Fruit fly (Drosophila melanogaster): Measurements from ENCODE around the gene Srp54.

DNA sequence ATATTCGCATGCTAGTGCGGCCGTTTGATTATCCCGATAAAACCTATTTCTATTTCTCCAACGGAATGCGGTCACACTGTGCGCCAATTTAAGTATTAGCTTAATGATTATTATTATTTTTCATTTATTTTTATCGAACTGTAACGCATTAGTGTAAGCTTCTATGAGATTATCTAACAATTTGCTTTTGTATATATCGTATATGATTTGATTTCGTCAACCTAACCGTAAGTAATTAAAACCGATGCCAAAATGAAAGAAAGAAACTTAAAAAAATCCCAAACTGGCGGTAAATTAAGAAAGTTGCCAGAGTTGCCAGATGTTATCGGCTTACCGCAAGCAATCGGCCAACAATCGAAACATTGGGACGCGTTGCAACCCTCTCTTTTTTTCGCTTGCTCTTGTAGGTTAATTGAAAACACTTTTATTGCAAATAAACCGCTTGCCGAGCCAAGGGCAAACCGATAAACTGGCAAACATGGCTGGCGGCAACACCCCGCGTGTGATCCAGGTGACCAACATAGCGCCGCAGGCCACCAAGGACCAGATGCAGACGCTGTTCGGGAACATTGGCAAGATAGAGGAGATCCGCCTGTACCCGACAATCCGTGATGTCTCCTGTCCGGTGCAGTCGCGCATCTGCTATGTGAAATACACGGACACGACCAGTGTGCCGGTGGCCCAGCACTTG lies at the start of gene Srp54, which contains the start of gene Etl1:
- no peak for TF ChIP-seq brk (GFP tag; optimal IDR thresholded peaks at IDR 0.05)
- TF ChIP-seq sv (GFP tag; optimal IDR thresholded peaks at IDR 0.05) = no peak
- TF ChIP-seq Vsx2 (GFP tag; optimal IDR thresholded peaks at IDR 0.05; ENCODE audit: partially characterized antibody) = no peak
- TF ChIP-seq usp (GFP tag; optimal IDR thresholded peaks at IDR 0.05) = no peak
- TF ChIP-seq Dif (GFP tag; optimal IDR thresholded peaks at IDR 0.05; ENCODE audit: partially characterized antibody) = no peak
- no peak for TF ChIP-seq Hr78 (GFP tag; optimal IDR thresholded peaks at IDR 0.05)
